Worm (Caenorhabditis elegans) whole organism, mixed stage, embryonic: ENCODE data around the gene C09F5.1.

ENCODE experiments used
- elt-3 ChIP-seq: fragments of 150-350 bp; optimal IDR thresholded peaks from 2 replicates; lab custom pipeline; 2014; ENCODE audit warnings: missing biosample characterization, missing genetic modification characterization
- lin-13 ChIP-seq: fragments of 150-350 bp; optimal IDR thresholded peaks from 2 replicates; lab custom pipeline; 2014; ENCODE audit warnings: missing biosample characterization, missing genetic modification characterization
- lsy-2 ChIP-seq: fragments of 150-350 bp; optimal IDR thresholded peaks from 2 replicates; lab custom pipeline; 2014; ENCODE audit warnings: missing biosample characterization, missing genetic modification characterization
- mab-5 ChIP-seq: fragments of 150-350 bp; optimal IDR thresholded peaks from 2 replicates; lab custom pipeline; 2014; ENCODE audit warnings: missing biosample characterization, missing genetic modification characterization
- mls-2 ChIP-seq: sonication (generic microtip); optimal IDR thresholded peaks from 2 replicates; lab custom pipeline; 2016; ENCODE audit warnings: mild to moderate bottlenecking, missing genetic modification characterization, moderate library complexity, missing compliant biosample characterization
- nhr-237 ChIP-seq: fragments of 150-350 bp; optimal IDR thresholded peaks from 2 replicates; lab custom pipeline; 2014; ENCODE audit warnings: missing biosample characterization, missing genetic modification characterization
- nhr-28 ChIP-seq: fragments of 150-350 bp; optimal IDR thresholded peaks from 2 replicates; lab custom pipeline; 2014; ENCODE audit warnings: missing biosample characterization, missing genetic modification characterization
- pha-4 ChIP-seq: fragments of 150-350 bp; optimal IDR thresholded peaks from 2 replicates; lab custom pipeline; 2018; ENCODE audit warnings: missing biosample characterization, missing genetic modification reagents, missing genetic modification characterization
- snpc-4 ChIP-seq: fragments of 150-350 bp; optimal IDR thresholded peaks from 2 replicates; lab custom pipeline; 2014; ENCODE audit warnings: missing biosample characterization, missing genetic modification characterization
- unc-62 ChIP-seq: fragments of 150-350 bp; optimal IDR thresholded peaks from 2 replicates; lab custom pipeline; 2014; ENCODE audit warnings: missing biosample characterization, missing genetic modification reagents, missing genetic modification characterization
- zip-8 ChIP-seq: fragments of 150-350 bp; optimal IDR thresholded peaks from 2 replicates; lab custom pipeline; 2014; ENCODE audit warnings: missing biosample characterization, missing genetic modification characterization
- ztf-11 ChIP-seq: fragments of 150-350 bp; optimal IDR thresholded peaks from 2 replicates; lab custom pipeline; 2014; ENCODE audit warnings: missing biosample characterization, missing genetic modification characterization

- TF ChIP-seq lin-13 (tag; lab: Kevin White, UChicago), result no peak
- TF ChIP-seq elt-3, result no peak
- TF ChIP-seq snpc-4 (tag; lab: Kevin White, UChicago), result no peak
- TF ChIP-seq unc-62 (GFP tag; lab: Kevin White, UChicago), result no peak
- no peak for TF ChIP-seq nhr-28
- no peak for TF ChIP-seq ztf-11 (tag; lab: Kevin White, UChicago)
- no peak for TF ChIP-seq lsy-2 (tag; lab: Kevin White, UChicago)
- no peak for TF ChIP-seq mls-2 (tag; lab: Kevin White, UChicago)
- TF ChIP-seq mab-5, result no peak
- no peak for TF ChIP-seq zip-8
- no peak for TF ChIP-seq pha-4 (tag; lab: Kevin White, UChicago)
- no peak for TF ChIP-seq nhr-237
Observed at ce11 chrIII:658357-658756, at the start of gene C09F5.1.
